Worm (Caenorhabditis elegans) whole organism, midembryonic: ENCODE measurements around the gene C31B8.12.

Experiments used
- flt-1 ChIP-seq: fragments of 200-800 bp; sonication (Bioruptor generic); IDR thresholded peaks from 2 replicates; pipeline ENCODE4 v1.3.6; 2022; ENCODE audit warnings: missing genetic modification characterization, missing compliant biosample characterization
- klf-2 ChIP-seq: fragments of 200-800 bp; sonication (Bioruptor generic); conservative IDR thresholded peaks from 2 replicates; pipeline ENCODE4 v1.3.6; 2022; ENCODE audit warnings: missing genetic modification reagents, missing genetic modification characterization, missing compliant biosample characterization
- ztf-29 ChIP-seq: fragments of 200-800 bp; sonication (Bioruptor generic); IDR thresholded peaks from 2 replicates; pipeline ENCODE4 v1.3.6; 2022; ENCODE audit warnings: missing genetic modification reagents, missing genetic modification characterization, missing compliant biosample characterization

DNA sequence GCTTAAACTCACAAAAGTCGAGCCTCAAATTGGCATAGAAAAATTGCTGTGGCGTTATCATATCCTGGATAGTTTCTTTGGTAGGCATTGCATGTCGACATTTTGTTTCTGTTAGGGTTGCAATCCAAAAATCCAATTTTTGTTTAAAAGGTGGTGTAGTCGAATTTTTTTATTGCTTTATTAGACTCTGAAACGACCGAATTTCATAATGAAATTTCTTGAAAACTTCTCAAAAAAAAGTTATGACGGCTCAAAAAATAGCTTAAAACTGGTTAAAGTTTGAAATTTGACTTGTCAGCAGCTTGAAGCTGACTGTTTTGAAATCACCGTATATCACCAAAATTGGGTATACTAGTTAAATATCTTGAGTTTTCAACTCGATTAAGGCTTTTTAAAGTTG, 14.0 kb upstream of the C31B8.12 start, which contains the start of gene srw-143:
- TF ChIP-seq klf-2 (no peak), flt-1 (no peak), ztf-29 (GFP tag; lab: Robert Waterston, UW) (no peak)
